Worm (Caenorhabditis elegans) whole organism, L1 larva: ENCODE measurements around the gene sru-24.

Experiments
- fkh-10 ChIP-seq: sonication (generic microtip); optimal IDR thresholded peaks from 2 replicates; lab custom pipeline; 2017; ENCODE audit warnings: missing biosample characterization, missing genetic modification reagents, missing genetic modification characterization
- nhr-76 ChIP-seq: sonication (generic microtip); optimal IDR thresholded peaks from 2 replicates; lab custom pipeline; 2017; ENCODE audit warnings: missing biosample characterization, missing genetic modification characterization
- rnt-1 ChIP-seq: sonication (generic microtip); optimal IDR thresholded peaks from 2 replicates; lab custom pipeline; 2016; ENCODE audit warnings: mild to moderate bottlenecking, missing genetic modification characterization, moderate library complexity, missing compliant biosample characterization
- unc-62 ChIP-seq: fragments of 150-350 bp; optimal IDR thresholded peaks from 2 replicates; lab custom pipeline; 2014; ENCODE audit warnings: missing biosample characterization, missing genetic modification reagents, missing genetic modification characterization
- ztf-11 ChIP-seq, 2 experiments: sonication (generic microtip); optimal IDR thresholded peaks; 2 replicates each; lab custom pipeline; 2016 to 2017; ENCODE audit warnings: missing genetic modification characterization in 2 of 2, missing biosample characterization in 1 of 2, missing compliant biosample characterization in 1 of 2

- TF ChIP-seq fkh-10 (GFP tag; lab: Kevin White, UChicago) (no peak), unc-62 (GFP tag; lab: Kevin White, UChicago) (no peak), rnt-1 (tag; lab: Kevin White, UChicago) (no peak), ztf-11 (tag; optimal IDR thresholded peaks at IDR 0.05; lab: Kevin White, UChicago) (no peak), nhr-76 (tag; lab: Kevin White, UChicago) (no peak)
These were observed 31.0 kb upstream of the sru-24 start, which contains the start of gene srbc-37 for ce11 chrV:702260-702659.
